Fruit fly (Drosophila melanogaster): ENCODE data around the gene Grp170.

dm6 chrX:2319783-2320182 is 44.9 kb upstream of the Grp170 start:
- TF ChIP-seq rgr (GFP tag; optimal IDR thresholded peaks at IDR 0.05) (no peak), h (GFP tag; optimal IDR thresholded peaks at IDR 0.05) (no peak), Hr83 (GFP tag; optimal IDR thresholded peaks at IDR 0.05; ENCODE audit: poor library complexity, severe bottlenecking) (no peak), sage (GFP tag; optimal IDR thresholded peaks at IDR 0.05) (no peak), CG9705 (GFP tag; optimal IDR thresholded peaks at IDR 0.05) (no peak), GATAd (GFP tag; optimal IDR thresholded peaks at IDR 0.05) (no peak), Jra (GFP tag; optimal IDR thresholded peaks at IDR 0.05) (no peak), br (GFP tag; optimal IDR thresholded peaks at IDR 0.05) (no peak), foxo (GFP tag; optimal IDR thresholded peaks at IDR 0.05) (no peak), Rel (GFP tag; optimal IDR thresholded peaks at IDR 0.05) (no peak), Rel (tag; optimal IDR thresholded peaks at IDR 0.05) (no peak), Hr78 (GFP tag; optimal IDR thresholded peaks at IDR 0.05) (no peak), brk (GFP tag; optimal IDR thresholded peaks at IDR 0.05) (no peak)

Data from whole organism, wandering third instar larva.